Fruit fly (Drosophila melanogaster) whole organism, wandering third instar larva: ENCODE measurements around the gene Jhbp11.
A peak's percentile ranks its signal among the peaks of the same experiment; 100 is the strongest.

Experiments
- Abd-B ChIP-seq: fragments of >200 bp; optimal IDR thresholded peaks from 2 replicates; lab custom pipeline; 2017; ENCODE audit warnings: missing biosample characterization, missing genetic modification characterization
- CG32264 ChIP-seq: fragments of 200-800 bp; sonication (Bioruptor generic); optimal IDR thresholded peaks from 2 replicates; lab custom pipeline; 2016; ENCODE audit warnings: missing biosample characterization, missing genetic modification characterization
- CG9705 ChIP-seq: fragments of 200-800 bp; sonication (Bioruptor generic); optimal IDR thresholded peaks from 2 replicates; lab custom pipeline; 2018; ENCODE audit warnings: missing biosample characterization, mild to moderate bottlenecking, missing genetic modification characterization
- CrebA ChIP-seq: fragments of 200-800 bp; sonication (Bioruptor generic); optimal IDR thresholded peaks from 2 replicates; lab custom pipeline; 2016; ENCODE audit warnings: missing biosample characterization, mild to moderate bottlenecking, missing genetic modification characterization, borderline replicate concordance
- Dfd ChIP-seq: fragments of >200 bp; optimal IDR thresholded peaks from 2 replicates; lab custom pipeline; 2017; ENCODE audit warnings: missing biosample characterization, missing genetic modification characterization
- Dif ChIP-seq: fragments of 200-275, 200-300 bp; sonication (Bioruptor generic); optimal IDR thresholded peaks from 2 replicates; lab custom pipeline; 2018; ENCODE audit warnings: missing biosample characterization, missing genetic modification characterization; ENCODE audit not compliant: partially characterized antibody
- GATAd ChIP-seq: sonication (Bioruptor generic); optimal IDR thresholded peaks from 2 replicates; lab custom pipeline; 2016; ENCODE audit warnings: missing biosample characterization, missing genetic modification characterization
- HLH106 ChIP-seq: fragments of 200-800 bp; optimal IDR thresholded peaks from 3 replicates; lab custom pipeline; 2019; ENCODE audit warnings: missing biosample characterization, mild to moderate bottlenecking, missing genetic modification characterization, moderate library complexity
- Hnf4 ChIP-seq: fragments of 200-800 bp; sonication (Bioruptor generic); optimal IDR thresholded peaks from 2 replicates; lab custom pipeline; 2016; ENCODE audit warnings: missing biosample characterization, mild to moderate bottlenecking, missing genetic modification characterization
- Hr83 ChIP-seq: fragments of 200-300 bp; sonication (Bioruptor generic); optimal IDR thresholded peaks from 2 replicates; lab custom pipeline; 2016; ENCODE audit warnings: missing biosample characterization, mild to moderate bottlenecking, missing genetic modification characterization, moderate library complexity; ENCODE audit not compliant: poor library complexity, severe bottlenecking
- Jra ChIP-seq: sonication (Bioruptor generic); optimal IDR thresholded peaks from 2 replicates; lab custom pipeline; 2016; ENCODE audit warnings: missing biosample characterization, missing genetic modification characterization
- Mio ChIP-seq: sonication (Bioruptor generic); optimal IDR thresholded peaks from 2 replicates; lab custom pipeline; 2016; ENCODE audit warnings: missing biosample characterization, missing genetic modification characterization
- Myc ChIP-seq: fragments of >200 bp; optimal IDR thresholded peaks from 2 replicates; lab custom pipeline; 2017
- OdsH ChIP-seq: fragments of 200-800 bp; sonication (Bioruptor generic); optimal IDR thresholded peaks from 2 replicates; lab custom pipeline; 2016; ENCODE audit warnings: missing biosample characterization, mild to moderate bottlenecking, missing genetic modification characterization
- Rel ChIP-seq, 2 experiments: fragments of 200-800 bp; sonication (Bioruptor generic) in 1 of 2; optimal IDR thresholded peaks; 2 replicates in 1 of 2; 3 replicates in 1 of 2; lab custom pipeline; 2016 to 2019; ENCODE audit warnings: mild to moderate bottlenecking in 2 of 2, missing biosample characterization in 2 of 2, missing genetic modification characterization in 2 of 2, moderate library complexity in 1 of 2
- Sp1 ChIP-seq: fragments of 200-800 bp; sonication (Bioruptor generic); optimal IDR thresholded peaks from 3 replicates; lab custom pipeline; 2019; ENCODE audit warnings: missing biosample characterization, mild to moderate bottlenecking, missing genetic modification characterization, moderate library complexity
- Vsx2 ChIP-seq: fragments of 200-300, 225-300 bp; sonication (Bioruptor generic); optimal IDR thresholded peaks from 2 replicates; lab custom pipeline; 2018; ENCODE audit warnings: missing biosample characterization, missing genetic modification characterization; ENCODE audit not compliant: partially characterized antibody
- br ChIP-seq: fragments of 200-800 bp; sonication (Bioruptor generic); optimal IDR thresholded peaks from 2 replicates; lab custom pipeline; 2016; ENCODE audit warnings: missing biosample characterization, missing genetic modification characterization
- dmrt93B ChIP-seq: fragments of 200-800 bp; sonication (Bioruptor generic); optimal IDR thresholded peaks from 2 replicates; lab custom pipeline; 2018; ENCODE audit warnings: missing biosample characterization, mild to moderate bottlenecking, missing genetic modification characterization
- dsf ChIP-seq: sonication (Bioruptor generic); optimal IDR thresholded peaks from 2 replicates; lab custom pipeline; 2016; ENCODE audit warnings: missing biosample characterization, missing genetic modification characterization, borderline replicate concordance
- ey ChIP-seq: fragments of 200-800 bp; sonication (Bioruptor generic); optimal IDR thresholded peaks from 2 replicates; lab custom pipeline; 2016; ENCODE audit warnings: missing biosample characterization, missing genetic modification characterization
- foxo ChIP-seq, 2 experiments: fragments of 200-800 bp; sonication (Bioruptor generic); optimal IDR thresholded peaks; 2 replicates in 1 of 2; 3 replicates in 1 of 2; lab custom pipeline; 2016 to 2017; ENCODE audit warnings: missing biosample characterization in 2 of 2, missing genetic modification characterization in 2 of 2
- fru ChIP-seq: fragments of 200-800 bp; sonication (Bioruptor generic); optimal IDR thresholded peaks from 3 replicates; lab custom pipeline; 2016; ENCODE audit warnings: missing biosample characterization, mild to moderate bottlenecking, missing genetic modification characterization
- h ChIP-seq: fragments of 200-800 bp; sonication (Bioruptor generic); optimal IDR thresholded peaks from 3 replicates; lab custom pipeline; 2016; ENCODE audit warnings: missing biosample characterization, mild to moderate bottlenecking, missing genetic modification characterization
- jim ChIP-seq: fragments of 175-275, 200-325 bp; sonication (Bioruptor generic); optimal IDR thresholded peaks from 2 replicates; lab custom pipeline; 2016; ENCODE audit warnings: missing biosample characterization, mild to moderate bottlenecking, missing genetic modification characterization
- pan ChIP-seq: fragments of >200 bp; optimal IDR thresholded peaks from 2 replicates; lab custom pipeline; 2017
- psq ChIP-seq: fragments of 200-800 bp; sonication (Bioruptor generic); optimal IDR thresholded peaks from 3 replicates; lab custom pipeline; 2017; ENCODE audit warnings: missing biosample characterization, mild to moderate bottlenecking, missing genetic modification characterization, moderate library complexity
- rgr ChIP-seq: fragments of 200-800 bp; sonication (Bioruptor generic); optimal IDR thresholded peaks from 3 replicates; lab custom pipeline; 2016; ENCODE audit warnings: missing biosample characterization, mild to moderate bottlenecking, missing genetic modification characterization
- sage ChIP-seq: fragments of 200-800 bp; sonication (Bioruptor generic); optimal IDR thresholded peaks from 2 replicates; lab custom pipeline; 2016; ENCODE audit warnings: missing biosample characterization, mild to moderate bottlenecking, missing genetic modification characterization
- tai ChIP-seq: sonication (Bioruptor generic); optimal IDR thresholded peaks from 2 replicates; lab custom pipeline; 2016; ENCODE audit warnings: missing biosample characterization, missing genetic modification characterization
- usp ChIP-seq: fragments of >200 bp; optimal IDR thresholded peaks from 2 replicates; lab custom pipeline; 2017; ENCODE audit warnings: missing biosample characterization, missing genetic modification characterization
- woc ChIP-seq: sonication (Bioruptor generic); optimal IDR thresholded peaks from 2 replicates; lab custom pipeline; 2016; ENCODE audit warnings: missing biosample characterization, mild to moderate bottlenecking, missing genetic modification characterization

Gene Jhbp11

DNA sequence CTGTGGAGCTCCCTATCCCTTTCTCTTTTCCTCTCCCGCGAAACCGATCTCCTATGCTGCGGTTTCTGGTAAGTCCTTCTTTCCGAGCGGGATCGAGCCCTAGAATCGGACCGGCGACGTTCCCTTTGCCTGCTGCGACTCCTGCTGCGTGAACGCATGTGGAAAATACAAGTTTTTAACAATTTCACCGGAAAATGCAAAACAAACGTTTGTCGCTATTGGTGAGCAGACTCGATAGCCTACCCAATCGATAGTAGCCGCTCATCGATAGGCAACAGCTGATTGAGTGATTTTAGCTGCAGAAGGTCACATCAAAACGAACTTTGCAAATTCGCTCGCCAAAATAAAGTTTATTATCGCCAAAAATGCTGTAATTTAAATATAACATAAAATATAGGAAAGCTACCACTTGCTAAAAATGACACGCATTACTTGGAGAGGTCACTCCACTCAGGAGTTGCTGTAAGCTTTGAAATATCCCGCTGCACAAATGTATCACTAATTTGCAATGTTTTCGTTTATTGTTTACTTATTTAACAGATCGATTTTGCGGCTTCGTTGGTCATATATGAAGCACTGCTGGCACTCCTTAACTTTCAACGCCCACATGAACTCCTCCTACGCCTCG, 15.5 kb downstream of the Jhbp11 start, which contains the start of the genes CG6066 and CG5880:
TSS of gene CG6066 (minus strand) at position 243 of the 628 bp plus-strand sequence.
TSS of gene CG5880 (plus strand) at position 281 of the 628 bp plus-strand sequence.
- no peak for TF ChIP-seq CG9705 (GFP tag; lab: Kevin White, UChicago)

dm6 chr3R:27118346-27118745, 17.3 kb downstream of the Jhbp11 start, which contains the start of gene CG5882:
CG5882 (plus strand) TSS chr3R:27118646.
- no peak for TF ChIP-seq foxo (GFP tag; optimal IDR thresholded peaks at IDR 0.05; lab: Kevin White, UChicago)
- TF ChIP-seq GATAd (GFP tag; lab: Kevin White, UChicago) = no peak
- TF ChIP-seq dsf (GFP tag; lab: Kevin White, UChicago) = no peak
- TF ChIP-seq usp (GFP tag; lab: Kevin White, UChicago) = no peak
- TF ChIP-seq Dfd (GFP tag; lab: Kevin White, UChicago) = no peak
- no peak for TF ChIP-seq Dif (GFP tag; lab: Kevin White, UChicago)
- no peak for TF ChIP-seq HLH106 (tag; lab: Kevin White, UChicago)
- TF ChIP-seq Myc (lab: Kevin White, UChicago) = no peak
- no peak for TF ChIP-seq jim (GFP tag; lab: Kevin White, UChicago)
- TF ChIP-seq CrebA (GFP tag; lab: Kevin White, UChicago) = no peak
- no peak for TF ChIP-seq ey (GFP tag; lab: Kevin White, UChicago)
- TF ChIP-seq sage (GFP tag; lab: Kevin White, UChicago) = no peak
- no peak for TF ChIP-seq pan (lab: Kevin White, UChicago)
- TF ChIP-seq OdsH = no peak

DNA sequence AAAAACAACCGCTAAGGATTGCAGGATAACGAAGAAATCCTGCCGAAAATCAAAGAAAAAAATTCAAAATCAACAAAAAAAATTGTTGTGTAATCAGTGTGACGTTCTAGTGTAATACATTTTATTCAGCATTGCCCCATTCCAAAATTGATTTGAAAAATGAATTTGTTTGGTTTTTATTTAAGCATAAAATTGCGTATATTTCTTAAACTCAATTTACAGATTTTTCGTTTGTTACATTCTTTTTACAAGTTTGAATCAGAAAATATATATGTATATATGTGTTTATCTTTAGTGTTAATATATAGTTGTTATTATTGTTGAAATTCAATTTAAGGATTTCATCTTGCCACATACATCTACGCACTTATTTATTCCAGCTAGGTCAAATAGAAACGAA, 23.6 kb downstream of the Jhbp11 start, which contains the start of gene CG6059:
TSS of gene CG6059 (minus strand) at position 101 of the 400 bp plus-strand sequence.
- TF ChIP-seq jim (GFP tag; lab: Kevin White, UChicago) (no peak), Jra (GFP tag; lab: Kevin White, UChicago) (no peak), CG9705 (GFP tag; lab: Kevin White, UChicago) (no peak), Vsx2 (GFP tag; lab: Kevin White, UChicago) (no peak)

- TF ChIP-seq Myc (lab: Kevin White, UChicago) = no peak
- peak; percentile 17 for TF ChIP-seq h
- TF ChIP-seq tai (GFP tag; lab: Kevin White, UChicago) = no peak
- TF ChIP-seq Abd-B (GFP tag; lab: Kevin White, UChicago) = no peak
- no peak for TF ChIP-seq Vsx2 (GFP tag; lab: Kevin White, UChicago)
- TF ChIP-seq Hr83 = no peak
- no peak for TF ChIP-seq Rel (GFP tag; optimal IDR thresholded peaks at IDR 0.05; lab: Kevin White, UChicago)
- peak; percentile 25 for TF ChIP-seq Rel (tag; optimal IDR thresholded peaks at IDR 0.05; lab: Kevin White, UChicago)
- no peak for TF ChIP-seq pan (lab: Kevin White, UChicago)
- no peak for TF ChIP-seq rgr
- TF ChIP-seq sage (GFP tag; lab: Kevin White, UChicago) = no peak
These were observed 27.7 kb downstream of the Jhbp11 start for dm6 chr3R:27128723-27129122.

DNA sequence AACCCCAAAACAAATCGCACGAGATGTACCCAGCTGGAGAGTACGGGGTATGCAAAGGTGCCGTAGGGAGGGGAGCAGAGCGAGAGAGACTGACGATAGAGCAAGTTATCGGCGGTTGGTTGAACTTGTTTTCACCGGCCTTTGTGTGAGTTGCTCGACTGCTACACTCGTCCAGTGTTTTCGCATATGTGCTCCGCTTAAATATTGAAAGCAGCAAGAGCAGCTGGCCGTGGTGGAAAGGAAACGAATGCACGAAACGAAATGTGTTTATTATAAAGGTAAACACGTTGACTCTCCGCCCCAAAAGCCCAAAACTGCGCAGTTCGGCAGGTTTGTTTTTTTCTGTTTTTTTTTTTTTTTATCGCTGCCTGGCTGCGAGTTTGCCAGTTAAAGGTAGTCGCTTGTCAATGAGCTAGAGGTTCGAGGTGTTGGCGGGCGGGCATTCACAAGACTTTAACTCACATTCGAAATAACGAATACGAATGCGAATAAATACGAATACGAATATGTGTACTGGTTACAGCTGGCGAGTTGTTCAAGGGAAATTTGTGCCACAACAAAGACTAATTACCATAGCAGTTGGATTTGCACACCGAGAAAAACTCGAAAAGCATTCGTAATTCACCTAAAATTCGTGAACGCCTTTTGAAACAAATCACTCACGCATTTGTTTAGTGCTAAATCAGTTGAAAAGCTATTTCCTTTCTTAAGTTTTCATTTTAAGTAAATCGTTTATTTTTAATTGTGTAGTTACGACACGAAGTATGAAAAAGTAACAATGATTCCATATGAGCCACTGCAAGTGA, 28.8 kb downstream of the Jhbp11 start:
- TF ChIP-seq HLH106 (tag; lab: Kevin White, UChicago) (peak; percentile 66), psq (GFP tag; lab: Kevin White, UChicago) (peak; percentile 73), Jra (GFP tag; lab: Kevin White, UChicago) (peak; percentile 66), rgr (peak; percentile 64), h (peak; percentile 79), usp (GFP tag; lab: Kevin White, UChicago) (no peak), Hr83 (peak; percentile 82), sage (GFP tag; lab: Kevin White, UChicago) (peak; percentile 2), Sp1 (peak; percentile 60), OdsH (peak; percentile 60), jim (GFP tag; lab: Kevin White, UChicago) (peak; percentile 82), foxo (GFP tag; optimal IDR thresholded peaks at IDR 0.05; lab: Kevin White, UChicago) (peak in 1 of 2 experiments; percentile 75), Vsx2 (GFP tag; lab: Kevin White, UChicago) (peak; percentile 30), dsf (GFP tag; lab: Kevin White, UChicago) (no peak), CG9705 (GFP tag; lab: Kevin White, UChicago) (no peak), woc (GFP tag; lab: Kevin White, UChicago) (peak; percentile 62), Dfd (GFP tag; lab: Kevin White, UChicago) (no peak), dmrt93B (GFP tag; lab: Kevin White, UChicago) (peak; percentile 29), CG32264 (peak; percentile 16), Dif (GFP tag; lab: Kevin White, UChicago) (peak; percentile 23), Mio (GFP tag; lab: Kevin White, UChicago) (no peak), CrebA (GFP tag; lab: Kevin White, UChicago) (no peak), Rel (GFP tag; optimal IDR thresholded peaks at IDR 0.05; lab: Kevin White, UChicago) (peak; percentile 82), Rel (tag; optimal IDR thresholded peaks at IDR 0.05; lab: Kevin White, UChicago) (peak; percentile 62), Myc (lab: Kevin White, UChicago) (no peak), br (peak; percentile 61), Hnf4 (GFP tag; lab: Kevin White, UChicago) (peak; percentile 31), ey (GFP tag; lab: Kevin White, UChicago) (peak; percentile 65), fru (peak; percentile 75)
